Fruit fly (Drosophila melanogaster) whole organism, embryonic: Measurements from ENCODE around the gene Miox.

Experiments used
- Awh ChIP-seq: fragments of 200-800 bp; sonication (Bioruptor generic); IDR thresholded peaks from 2 replicates; pipeline ENCODE4, ENCODE4 v1.3.6; 2022; ENCODE audit warnings: missing biosample characterization, missing genetic modification characterization
- B-H2 ChIP-seq: fragments of 200-800 bp; sonication (Bioruptor generic); optimal IDR thresholded peaks from 2 replicates; lab custom pipeline; 2018; ENCODE audit warnings: missing biosample characterization, mild to moderate bottlenecking, missing genetic modification characterization
- Bgb ChIP-seq: fragments of 200-800 bp; sonication (Bioruptor generic); IDR thresholded peaks from 2 replicates; pipeline ENCODE4 v1.3.6; 2022; ENCODE audit warnings: missing biosample characterization, missing genetic modification characterization; ENCODE audit not compliant: partially characterized antibody
- CG11723 ChIP-seq: fragments of 200-800 bp; sonication (Bioruptor generic); optimal IDR thresholded peaks from 2 replicates; lab custom pipeline; 2017; ENCODE audit warnings: missing biosample characterization, mild to moderate bottlenecking, missing genetic modification characterization
- CG12104 ChIP-seq: fragments of 200-800 bp; sonication (Bioruptor generic); optimal IDR thresholded peaks from 3 replicates; lab custom pipeline; 2016; ENCODE audit warnings: missing biosample characterization, missing genetic modification characterization
- CG12659 ChIP-seq: fragments of 200-800 bp; sonication (Bioruptor generic); optimal IDR thresholded peaks from 3 replicates; lab custom pipeline; 2017; ENCODE audit warnings: mild to moderate bottlenecking, missing biosample characterization, missing genetic modification reagents, missing genetic modification characterization
- CG12942 ChIP-seq: fragments of 200-800 bp; sonication (Bioruptor generic); optimal IDR thresholded peaks from 3 replicates; lab custom pipeline; 2016; ENCODE audit warnings: missing biosample characterization, missing genetic modification characterization
- CG13287 ChIP-seq: fragments of 200-800 bp; sonication (Bioruptor generic); IDR thresholded peaks from 2 replicates; pipeline ENCODE4 v1.3.6; 2022; ENCODE audit warnings: missing biosample characterization, missing genetic modification characterization; ENCODE audit not compliant: partially characterized antibody
- CG13894 ChIP-seq: fragments of 200-800 bp; sonication (Bioruptor generic); optimal IDR thresholded peaks from 3 replicates; lab custom pipeline; 2018; ENCODE audit warnings: missing biosample characterization, mild to moderate bottlenecking, missing genetic modification characterization, moderate library complexity
- CG16813 ChIP-seq: fragments of 200-800 bp; sonication (Bioruptor generic); IDR thresholded peaks from 3 replicates; pipeline ENCODE4 v1.3.6; 2022; ENCODE audit warnings: missing biosample characterization, missing genetic modification characterization; ENCODE audit not compliant: partially characterized antibody
- CG1832 ChIP-seq: fragments of 200-800 bp; sonication (Bioruptor generic); optimal IDR thresholded peaks from 2 replicates; lab custom pipeline; 2017; ENCODE audit warnings: missing biosample characterization, mild to moderate bottlenecking, missing genetic modification characterization, inconsistent platforms
- CG3995 ChIP-seq: fragments of 200-800 bp; sonication (Bioruptor generic); optimal IDR thresholded peaks from 3 replicates; lab custom pipeline; 2016; ENCODE audit warnings: missing biosample characterization, missing genetic modification characterization
- CG6175 ChIP-seq: fragments of 200-800 bp; sonication (Bioruptor generic); IDR thresholded peaks from 3 replicates; pipeline ENCODE4 v1.3.6; 2022; ENCODE audit warnings: missing biosample characterization, missing genetic modification characterization
- CG7963 ChIP-seq: fragments of 200-800 bp; sonication (Bioruptor generic); IDR thresholded peaks from 3 replicates; pipeline ENCODE4 v1.3.6; 2022; ENCODE audit warnings: missing biosample characterization, missing genetic modification characterization; ENCODE audit not compliant: partially characterized antibody
- CrebB ChIP-seq: fragments of 200-800 bp; sonication (Bioruptor generic); optimal IDR thresholded peaks from 3 replicates; lab custom pipeline; 2018; ENCODE audit warnings: missing biosample characterization, mild to moderate bottlenecking, missing genetic modification characterization
- Deaf1 ChIP-seq: fragments of 200-800 bp; optimal IDR thresholded peaks from 3 replicates; lab custom pipeline; 2019; ENCODE audit warnings: missing biosample characterization, mild to moderate bottlenecking, missing genetic modification characterization, moderate library complexity
- Dll ChIP-seq: fragments of 200-800 bp; sonication (Bioruptor generic); IDR thresholded peaks from 4 replicates; pipeline ENCODE4 v1.3.6; 2022; ENCODE audit warnings: missing biosample characterization, missing genetic modification characterization; ENCODE audit not compliant: partially characterized antibody
- Doc2 ChIP-seq: fragments of 200-800 bp; sonication (Bioruptor generic); IDR thresholded peaks from 2 replicates; pipeline ENCODE4 v1.3.6; 2022; ENCODE audit warnings: missing biosample characterization, missing genetic modification characterization
- Dp ChIP-seq: fragments of 200-800 bp; sonication (Bioruptor generic); optimal IDR thresholded peaks from 2 replicates; lab custom pipeline; 2018; ENCODE audit warnings: missing biosample characterization, mild to moderate bottlenecking, missing genetic modification characterization, moderate library complexity
- Hmr ChIP-seq: fragments of 200-800 bp; sonication (Bioruptor generic); optimal IDR thresholded peaks from 3 replicates; lab custom pipeline; 2017; ENCODE audit warnings: mild to moderate bottlenecking, missing biosample characterization, missing genetic modification reagents, missing genetic modification characterization
- Hr3 ChIP-seq: fragments of 200-800 bp; sonication (Bioruptor generic); optimal IDR thresholded peaks from 3 replicates; lab custom pipeline; 2016; ENCODE audit warnings: missing biosample characterization, missing genetic modification characterization
- Myb ChIP-seq: fragments of 200-800 bp; sonication (Bioruptor generic); optimal IDR thresholded peaks from 2 replicates; lab custom pipeline; 2016; ENCODE audit warnings: missing biosample characterization, missing genetic modification characterization
- Opbp ChIP-seq: fragments of 200-800 bp; sonication (Bioruptor generic); IDR thresholded peaks from 3 replicates; pipeline ENCODE4 v1.3.6; 2022; ENCODE audit warnings: missing biosample characterization, missing genetic modification characterization; ENCODE audit not compliant: partially characterized antibody
- Sry-δ ChIP-seq: fragments of 200-800 bp; sonication (Bioruptor generic); optimal IDR thresholded peaks from 2 replicates; lab custom pipeline; 2016; ENCODE audit warnings: missing biosample characterization, missing genetic modification characterization
- Trl ChIP-seq, 3 experiments: fragments of >200 bp in 2 of 3; fragments of 200-800 bp in 1 of 3; sonication (Bioruptor generic) in 1 of 3; optimal IDR thresholded peaks; 2 replicates in 1 of 3; 3 replicates in 2 of 3; lab custom pipeline; 2016 to 2017; ENCODE audit warnings: missing biosample characterization in 1 of 3, missing genetic modification characterization in 1 of 3
- Xbp1 ChIP-seq: fragments of 200-800 bp; sonication (Bioruptor generic); optimal IDR thresholded peaks from 3 replicates; lab custom pipeline; 2016; ENCODE audit warnings: missing biosample characterization, mild to moderate bottlenecking, missing genetic modification characterization
- amos ChIP-seq: fragments of 200-800 bp; sonication (Bioruptor generic); IDR thresholded peaks from 2 replicates; pipeline ENCODE4 v1.3.6; 2022; ENCODE audit warnings: missing biosample characterization, missing genetic modification characterization; ENCODE audit not compliant: partially characterized antibody
- chinmo ChIP-seq: fragments of 200-800 bp; sonication (Bioruptor generic); IDR thresholded peaks from 4 replicates; pipeline ENCODE4 v1.3.6; 2022; ENCODE audit warnings: missing biosample characterization, missing genetic modification characterization; ENCODE audit not compliant: partially characterized antibody
- crp ChIP-seq, 2 experiments: fragments of 200-800 bp; sonication (Bioruptor generic); optimal IDR thresholded peaks; 2 replicates in 1 of 2; 3 replicates in 1 of 2; lab custom pipeline; 2017; ENCODE audit warnings: missing biosample characterization in 2 of 2, missing genetic modification characterization in 2 of 2, mild to moderate bottlenecking in 1 of 2, moderate library complexity in 1 of 2
- cwo ChIP-seq: fragments of 200-800 bp; sonication (Bioruptor generic); optimal IDR thresholded peaks from 3 replicates; lab custom pipeline; 2017; ENCODE audit warnings: missing biosample characterization, missing genetic modification characterization, mild to moderate bottlenecking, moderate library complexity, missing genetic modification reagents
- dimm ChIP-seq: fragments of 200-800 bp; sonication (Bioruptor generic); IDR thresholded peaks from 2 replicates; pipeline ENCODE4 v1.3.6; 2022; ENCODE audit warnings: missing biosample characterization, missing genetic modification characterization
- exex ChIP-seq: fragments of 200-800 bp; sonication (Bioruptor generic); optimal IDR thresholded peaks from 4 replicates; lab custom pipeline; 2018; ENCODE audit warnings: missing biosample characterization, mild to moderate bottlenecking, missing genetic modification characterization, moderate library complexity
- ftz-f1 ChIP-seq: fragments of 200-800 bp; sonication (Bioruptor generic); optimal IDR thresholded peaks from 2 replicates; lab custom pipeline; 2016; ENCODE audit warnings: missing biosample characterization, missing genetic modification characterization
- gsb-n ChIP-seq: fragments of 200-800 bp; sonication (Bioruptor generic); optimal IDR thresholded peaks from 3 replicates; lab custom pipeline; 2018; ENCODE audit warnings: missing biosample characterization, mild to moderate bottlenecking, missing genetic modification characterization
- hb ChIP-seq: fragments of 200-800 bp; sonication (Bioruptor generic); IDR thresholded peaks from 3 replicates; pipeline ENCODE4 v1.3.6; 2022; ENCODE audit warnings: missing biosample characterization, missing genetic modification characterization; ENCODE audit not compliant: partially characterized antibody
- her ChIP-seq: fragments of 200-800 bp; sonication (Bioruptor generic); optimal IDR thresholded peaks from 2 replicates; lab custom pipeline; 2016; ENCODE audit warnings: missing biosample characterization, missing genetic modification characterization
- insv ChIP-seq, 2 experiments: fragments of 200-800 bp; sonication (Bioruptor generic); optimal IDR thresholded peaks; 3 replicates each; lab custom pipeline; 2016 to 2018; ENCODE audit warnings: missing biosample characterization in 2 of 2, missing genetic modification characterization in 2 of 2
- inv ChIP-seq: fragments of 200-800 bp; sonication (Bioruptor generic); IDR thresholded peaks from 2 replicates; pipeline ENCODE4 v1.3.6; 2022; ENCODE audit warnings: missing biosample characterization, missing genetic modification characterization; ENCODE audit not compliant: partially characterized antibody
- knrl ChIP-seq: fragments of 200-800 bp; sonication (Bioruptor generic); IDR thresholded peaks from 3 replicates; pipeline ENCODE4 v1.3.6; 2022; ENCODE audit warnings: missing biosample characterization, missing genetic modification characterization; ENCODE audit not compliant: partially characterized antibody
- lmd ChIP-seq: fragments of 200-800 bp; sonication (Bioruptor generic); IDR thresholded peaks from 2 replicates; pipeline ENCODE4 v1.3.6; 2022; ENCODE audit warnings: missing biosample characterization, missing genetic modification characterization
- p53 ChIP-seq: fragments of 200-800 bp; sonication (Bioruptor generic); optimal IDR thresholded peaks from 2 replicates; lab custom pipeline; 2016; ENCODE audit warnings: missing biosample characterization, missing genetic modification characterization
- pita ChIP-seq: fragments of 200-800 bp; sonication (Bioruptor generic); optimal IDR thresholded peaks from 2 replicates; lab custom pipeline; 2017; ENCODE audit warnings: missing biosample characterization, mild to moderate bottlenecking, missing genetic modification characterization
- pzg ChIP-seq: fragments of 200-800 bp; sonication (Bioruptor generic); optimal IDR thresholded peaks from 3 replicates; lab custom pipeline; 2018; ENCODE audit warnings: missing biosample characterization, mild to moderate bottlenecking, missing genetic modification characterization, moderate library complexity
- scrt ChIP-seq: fragments of 200-800 bp; sonication (Bioruptor generic); optimal IDR thresholded peaks from 2 replicates; lab custom pipeline; 2018; ENCODE audit warnings: missing biosample characterization, mild to moderate bottlenecking, missing genetic modification characterization, moderate library complexity
- sima ChIP-seq: fragments of 200-800 bp; sonication (Bioruptor generic); optimal IDR thresholded peaks from 2 replicates; lab custom pipeline; 2016; ENCODE audit warnings: missing biosample characterization, missing genetic modification characterization
- sna ChIP-seq: fragments of 200-800 bp; sonication (Bioruptor generic); IDR thresholded peaks from 2 replicates; pipeline ENCODE4 v1.3.6; 2022; ENCODE audit warnings: missing biosample characterization, missing genetic modification characterization; ENCODE audit not compliant: partially characterized antibody
- stwl ChIP-seq: fragments of 200-800 bp; sonication (Bioruptor generic); optimal IDR thresholded peaks from 3 replicates; lab custom pipeline; 2018; ENCODE audit warnings: missing biosample characterization, mild to moderate bottlenecking, missing genetic modification characterization, moderate library complexity

The Miox gene

DNA sequence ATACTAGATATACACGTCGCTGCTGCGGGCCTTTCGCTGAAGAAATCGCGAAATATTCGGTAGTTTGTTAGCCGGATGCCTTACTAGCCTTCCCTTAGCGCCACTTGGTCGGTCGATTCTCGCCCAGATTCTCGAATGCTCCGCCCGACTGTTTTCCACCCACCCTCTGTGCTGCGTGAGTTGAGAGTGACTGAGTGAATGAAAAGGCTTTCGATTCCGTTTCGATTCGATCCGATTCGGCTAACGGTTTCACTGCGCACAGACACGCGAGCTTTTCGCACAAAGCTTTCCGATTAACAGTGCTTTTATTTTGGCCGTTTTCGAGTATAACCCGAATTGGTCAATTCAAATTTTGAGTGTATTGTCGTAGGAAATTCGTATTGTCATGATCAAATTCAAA lies 19.0 kb downstream of the Miox start, which contains the start of gene Ak1 (continued):
- TF ChIP-seq B-H2 (GFP tag; lab: Kevin White, UChicago) (peak; percentile 32), dimm (GFP tag; lab: Robert Waterston, UW) (no peak), CG1832 (GFP tag; lab: Kevin White, UChicago) (no peak), exex (tag; lab: Kevin White, UChicago) (peak; percentile 9), Trl (optimal IDR thresholded peaks at IDR 0.05; lab: Kevin White, UChicago) (peak in 1 of 2 experiments; percentile 23), Trl (GFP tag; optimal IDR thresholded peaks at IDR 0.05; lab: Kevin White, UChicago) (no peak), CG13894 (tag; lab: Kevin White, UChicago) (peak; percentile 70), CG12104 (GFP tag; lab: Kevin White, UChicago) (no peak), Deaf1 (tag; lab: Kevin White, UChicago) (peak; percentile 84), CG13287 (GFP tag; lab: Robert Waterston, UW) (no peak), CG7963 (GFP tag; lab: Robert Waterston, UW) (no peak), her (GFP tag; lab: Kevin White, UChicago) (no peak), insv (GFP tag; optimal IDR thresholded peaks at IDR 0.05; lab: Kevin White, UChicago) (no peak), Hr3 (GFP tag; lab: Kevin White, UChicago) (no peak), CG11723 (no peak), CG3995 (no peak), scrt (GFP tag; lab: Kevin White, UChicago) (no peak), Myb (GFP tag; lab: Kevin White, UChicago) (peak; percentile 77), pzg (peak; percentile 23), p53 (GFP tag; lab: Kevin White, UChicago) (no peak), CG16813 (GFP tag; lab: Robert Waterston, UW) (no peak), Hmr (GFP tag; lab: Kevin White, UChicago) (no peak), Sry-δ (GFP tag; lab: Kevin White, UChicago) (no peak), ftz-f1 (GFP tag; lab: Kevin White, UChicago) (peak; percentile 7), Awh (GFP tag; lab: Robert Waterston, UW) (0 out of 2 replicates have a peak, but pooled peaks have one; percentile 8), cwo (GFP tag; lab: Kevin White, UChicago) (no peak), pita (GFP tag; lab: Kevin White, UChicago) (no peak), hb (GFP tag; lab: Robert Waterston, UW) (no peak), CrebB (tag; lab: Kevin White, UChicago) (peak; percentile 43), Xbp1 (GFP tag; lab: Kevin White, UChicago) (no peak), CG12942 (GFP tag; lab: Kevin White, UChicago) (no peak), CG12659 (GFP tag; lab: Kevin White, UChicago) (peak; percentile 9), Doc2 (GFP tag; lab: Robert Waterston, UW) (no peak), Bgb (peak; percentile 59; the same call in 1 of the 2 replicates), lmd (GFP tag; lab: Robert Waterston, UW) (no peak), CG6175 (GFP tag; lab: Robert Waterston, UW) (no peak), crp (GFP tag; optimal IDR thresholded peaks at IDR 0.05; lab: Kevin White, UChicago) (no peak), Dp (GFP tag; lab: Kevin White, UChicago) (no peak), amos (GFP tag; lab: Robert Waterston, UW) (peak; percentile 48; the same call in 1 of the 2 replicates)

DNA sequence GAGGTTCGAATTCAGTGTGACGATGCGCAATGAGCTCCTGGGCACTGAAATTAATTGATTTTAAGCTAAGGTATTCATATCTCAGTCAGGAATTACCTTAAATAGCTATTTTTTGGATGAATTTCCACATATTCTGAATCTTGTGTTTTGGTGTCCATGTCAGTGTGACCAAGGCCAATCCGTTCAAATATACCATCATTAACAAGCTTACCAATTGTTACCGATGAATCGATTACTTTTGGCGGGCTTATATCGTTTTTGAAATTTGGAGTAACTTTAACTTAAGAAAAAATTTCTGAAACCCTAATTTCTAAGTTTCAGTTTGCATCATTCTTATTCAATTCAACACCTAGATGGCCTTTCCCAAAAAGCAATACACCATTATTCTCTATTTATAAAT lies 21.1 kb downstream of the Miox start, which contains the start of gene Tsen54:
Tsen54 (minus strand) TSS at position 175 of the 400 bp plus-strand sequence.
- peak; percentile 59 for TF ChIP-seq CG16813 (GFP tag; lab: Robert Waterston, UW)
- TF ChIP-seq sima: no peak
- peak; percentile 75 for TF ChIP-seq Dll
- peak; percentile 66 for TF ChIP-seq stwl (tag; lab: Kevin White, UChicago)
- TF ChIP-seq Opbp (GFP tag; lab: Robert Waterston, UW): peak; percentile 68; the same call in 1 of the 3 replicates
- peak; percentile 95 for TF ChIP-seq Dp (GFP tag; lab: Kevin White, UChicago)
- no peak for TF ChIP-seq chinmo
- peak; percentile 58; the same call in 2 of the 3 replicates for TF ChIP-seq knrl
- peak; percentile 84 for TF ChIP-seq CG13287 (GFP tag; lab: Robert Waterston, UW)
- TF ChIP-seq inv (GFP tag; lab: Robert Waterston, UW): peak; percentile 38; the same call in 1 of the 2 replicates
- TF ChIP-seq sna (GFP tag; lab: Robert Waterston, UW): peak; percentile 63; the same call in 1 of the 2 replicates
- TF ChIP-seq gsb-n (tag; lab: Kevin White, UChicago): no peak
